Worm (Caenorhabditis elegans) whole organism, young adult: ENCODE results near the gene R08D7.7.

Source experiments
- Y95B8A.8 ChIP-seq: fragments of 200-800 bp; sonication (Bioruptor generic); IDR thresholded peaks from 2 replicates; pipeline ENCODE4 v1.3.6; 2022; ENCODE audit warnings: missing genetic modification reagents, missing genetic modification characterization, missing compliant biosample characterization
- snpc-4 ChIP-seq, 5 experiments: fragments of 150-350 bp in 1 of 5; sonication (generic microtip) in 4 of 5; optimal IDR thresholded peaks; 2 replicates each; lab custom pipeline; 2014 to 2018; ENCODE audit warnings: missing genetic modification characterization in 5 of 5, missing biosample characterization in 3 of 5, antibody characterized with exemption in 2 of 5, mild to moderate bottlenecking in 2 of 5, missing compliant biosample characterization in 2 of 5, missing genotype in 2 of 5, moderate library complexity in 2 of 5, missing genetic modification reagents in 1 of 5

DNA sequence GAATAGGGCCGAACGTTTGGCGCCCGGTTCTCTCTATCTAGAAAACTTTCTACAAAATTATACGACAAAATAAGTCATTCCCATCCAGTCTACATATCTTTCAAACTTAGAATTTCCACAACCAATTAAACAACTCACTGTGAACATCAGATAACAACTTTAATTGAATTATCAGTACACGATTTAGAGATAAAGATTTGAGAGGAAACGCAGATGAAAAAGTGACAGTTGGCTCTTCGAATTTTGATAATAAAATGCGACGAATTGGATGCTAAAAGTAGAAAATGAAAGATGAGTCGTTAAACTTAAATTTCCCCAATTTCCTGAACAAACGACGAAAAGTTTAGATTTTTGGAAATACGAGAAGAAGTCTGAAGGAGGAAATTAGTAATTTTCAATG lies 45.2 kb downstream of the R08D7.7 start:
- no peak for TF ChIP-seq snpc-4 (GFP tag; optimal IDR thresholded peaks at IDR 0.05; lab: Kevin White, UChicago)
- no peak for TF ChIP-seq snpc-4 (tag; optimal IDR thresholded peaks at IDR 0.05; lab: Kevin White, UChicago)
- no peak for TF ChIP-seq Y95B8A.8 (GFP tag; lab: Robert Waterston, UW)
